Fruit fly (Drosophila melanogaster) S2 (cell line): ENCODE measurements around the gene CG4887.

Source experiments
- CG8478 ChIP-seq: fragments of >200 bp; optimal IDR thresholded peaks from 2 replicates; lab custom pipeline; 2018
- CTCF ChIP-seq, 2 experiments: fragments of >200 bp; optimal IDR thresholded peaks; 2 replicates each; lab custom pipeline; 2018

DNA sequence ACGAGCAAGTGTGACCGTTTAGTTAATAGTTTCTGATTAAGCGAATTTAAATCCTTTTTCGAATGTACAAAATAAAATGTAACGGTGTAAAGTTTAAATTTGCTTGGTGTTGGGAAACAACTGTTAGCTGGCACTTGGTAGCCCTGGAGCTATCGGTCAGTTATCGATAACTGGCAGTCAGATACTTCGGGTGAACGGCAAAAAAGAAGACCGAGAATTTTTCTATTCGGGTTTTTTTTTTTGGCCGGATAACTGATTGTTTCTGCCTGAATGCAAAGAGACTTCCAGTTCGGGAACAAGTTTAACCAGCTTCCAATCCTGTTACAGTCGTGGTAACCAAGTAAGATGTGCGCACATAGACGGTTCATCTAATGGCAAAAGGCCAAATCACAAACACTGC lies 4.7 kb downstream of the CG4887 start, which contains the start of gene CG4896:
- TF ChIP-seq CG8478 (lab: Kevin White, UChicago) (no peak), CTCF (optimal IDR thresholded peaks at IDR 0.05; lab: Kevin White, UChicago) (no peak)
